Worm (Caenorhabditis elegans) whole organism, late embryonic: ENCODE results near the gene F57B1.5.

ENCODE experiments used
- hlh-6 ChIP-seq: sonication (generic microtip); optimal IDR thresholded peaks from 2 replicates; lab custom pipeline; 2016; ENCODE audit warnings: missing genotype, missing genetic modification characterization, missing compliant biosample characterization
- ztf-16 ChIP-seq: sonication (generic microtip); optimal IDR thresholded peaks from 2 replicates; lab custom pipeline; 2017; ENCODE audit warnings: missing genetic modification characterization, missing compliant biosample characterization

DNA sequence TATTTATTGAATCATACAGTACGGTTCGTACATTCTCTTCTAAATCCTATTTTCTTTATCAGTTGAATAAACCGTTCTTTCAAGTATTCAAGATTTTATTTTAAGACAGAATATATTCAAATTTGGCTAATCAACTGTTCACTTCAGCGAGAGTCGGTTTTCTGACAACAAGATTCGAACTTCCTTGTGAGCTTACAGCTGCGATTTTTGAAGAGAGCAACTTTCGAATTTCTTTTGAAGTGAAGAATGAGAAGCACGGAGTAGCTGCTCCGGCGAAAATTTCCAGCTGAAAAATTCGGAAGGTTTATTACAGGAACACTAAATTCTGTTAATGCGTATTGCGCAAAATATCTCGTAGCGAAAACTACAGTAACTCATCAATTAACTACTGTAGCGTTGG is 26.1 kb upstream of the F57B1.5 start:
- TF ChIP-seq hlh-6 (tag; lab: Kevin White, UChicago) (no peak), ztf-16 (tag; lab: Kevin White, UChicago) (no peak)
